Fruit fly (Drosophila melanogaster): Measurements from ENCODE around the gene Polr1C.

Gene Polr1C

dm6 chr2L:4967511-4967910 is 1.3 kb upstream of the Polr1C start, which contains the start of gene eIF3i:
TSS of gene eIF3i (minus strand) at chr2L:4967775.
- TF ChIP-seq CTCF (optimal IDR thresholded peaks at IDR 0.05): no peak
- TF ChIP-seq CG8478 (optimal IDR thresholded peaks at IDR 0.05): no peak

- TF ChIP-seq CTCF (optimal IDR thresholded peaks at IDR 0.05) (peak in 1 of 2 experiments; percentile 16), CG8478 (optimal IDR thresholded peaks at IDR 0.05) (no peak)
These were observed 2.6 kb downstream of the Polr1C start, which contains the start of gene CG14043 for dm6 chr2L:4971329-4971798. TSS of gene CG14043 (plus strand) at chr2L:4971702.

DNA sequence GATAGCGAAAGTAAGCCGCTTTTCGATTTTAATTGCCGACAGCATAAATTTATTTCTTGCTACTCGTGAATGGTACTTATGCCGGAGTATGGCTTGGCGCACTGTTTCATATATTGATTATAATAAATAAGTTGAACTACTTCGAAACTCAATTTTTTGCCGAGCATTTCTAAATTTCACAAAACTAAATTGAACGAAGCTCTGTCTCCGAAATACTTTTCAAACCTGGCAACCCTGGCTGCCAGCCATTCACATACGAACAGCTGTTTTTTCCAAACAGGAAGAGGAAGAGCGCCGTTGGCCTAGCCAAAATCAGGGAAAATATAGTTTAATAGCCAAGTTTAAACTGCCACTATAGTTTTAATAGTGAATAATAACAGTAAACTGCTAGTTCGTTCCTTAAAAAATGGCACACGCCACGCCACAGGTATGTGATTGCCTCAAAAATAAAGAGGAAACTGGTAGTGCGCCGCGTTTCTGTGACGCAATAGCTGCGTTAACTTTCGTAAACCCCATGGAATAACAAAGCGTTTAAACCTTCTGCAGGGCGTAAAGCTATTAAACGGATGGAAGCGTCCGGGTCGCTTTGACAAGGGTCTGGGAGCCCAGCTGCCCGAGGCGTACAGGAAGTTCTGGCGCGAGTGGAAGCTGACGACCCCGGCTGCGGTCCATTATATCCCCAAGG is 5.1 kb downstream of the Polr1C start, which contains the start of gene mRpL28:
TSS of gene mRpL28 (plus strand) at position 246 of the 685 bp plus-strand sequence.
- TF ChIP-seq CG8478 (optimal IDR thresholded peaks at IDR 0.05) (no peak), CTCF (optimal IDR thresholded peaks at IDR 0.05) (no peak)

dm6 chr2L:4976988-4977551 is 8.3 kb downstream of the Polr1C start, which contains the start of the genes Gmd and CG3792:
TSS of gene Gmd (minus strand) at chr2L:4977023.
TSS of gene CG3792 (plus strand) at chr2L:4977312.
- TF ChIP-seq CG8478 (optimal IDR thresholded peaks at IDR 0.05) (no peak), CTCF (optimal IDR thresholded peaks at IDR 0.05) (no peak)

DNA sequence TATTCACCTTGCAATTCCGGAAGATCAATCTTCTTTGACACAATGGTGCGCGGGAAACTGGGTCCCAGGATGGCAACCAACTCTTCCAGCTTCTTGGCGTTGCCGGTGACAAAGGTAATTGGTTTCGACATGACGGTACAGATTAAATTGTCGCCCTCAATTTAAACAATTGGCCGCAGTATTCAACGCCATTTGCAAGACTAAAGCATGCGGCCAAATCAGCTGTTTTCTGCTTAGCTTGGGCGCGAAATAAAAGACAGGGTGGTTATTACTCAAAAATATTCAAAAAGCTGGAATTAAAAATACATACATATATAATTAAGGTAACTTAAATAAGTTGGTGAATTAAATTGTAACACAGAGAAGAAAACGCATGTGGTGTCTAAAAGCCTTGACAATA is 10.3 kb downstream of the Polr1C start, which contains the start of gene CG8891:
TSS of gene CG8891 (minus strand) at position 242 of the 400 bp plus-strand sequence.
- TF ChIP-seq CTCF (optimal IDR thresholded peaks at IDR 0.05): no peak

DNA sequence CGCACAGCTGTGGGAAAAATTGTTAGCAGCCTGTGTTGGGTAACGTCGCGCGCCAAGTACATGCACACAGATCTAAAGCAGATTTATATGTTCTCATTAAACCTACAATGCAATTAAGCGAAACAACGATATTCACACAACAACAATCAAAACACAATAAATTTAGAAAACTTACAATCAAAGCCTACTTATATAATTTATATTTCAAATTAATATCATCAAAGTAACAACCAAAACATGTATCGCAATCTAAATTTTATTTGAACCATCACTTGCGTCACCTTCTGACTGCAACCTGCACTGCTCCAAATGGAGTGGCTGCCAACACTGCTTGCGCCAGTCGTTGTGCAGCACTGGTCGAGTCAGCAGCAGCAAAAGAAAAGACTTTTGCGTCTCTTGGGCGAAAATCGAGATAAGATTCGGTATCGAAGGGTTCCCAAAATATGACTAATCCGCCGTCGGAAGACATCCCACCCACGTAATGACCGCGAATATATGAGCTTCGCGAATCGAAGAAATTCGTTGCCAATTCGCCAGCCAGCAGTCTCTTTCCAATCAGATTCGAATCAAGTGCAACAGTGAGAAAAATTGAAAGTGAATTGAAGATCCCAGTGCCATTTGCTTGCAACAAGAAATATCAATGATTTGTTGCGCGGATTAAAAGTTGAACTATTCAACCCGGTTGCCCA is 12.6 kb downstream of the Polr1C start, which contains the start of the genes CG8892 and CG34126:
TSS of gene CG8892 (minus strand) at position 315 of the 689 bp plus-strand sequence.
TSS of gene CG34126 (plus strand) at position 337 of the 689 bp plus-strand sequence.
- TF ChIP-seq CTCF (optimal IDR thresholded peaks at IDR 0.05) (no peak), CG8478 (optimal IDR thresholded peaks at IDR 0.05) (no peak)

dm6 chr2L:4982098-4982646 is 13.4 kb downstream of the Polr1C start:
- TF ChIP-seq CTCF (optimal IDR thresholded peaks at IDR 0.05): no peak
- TF ChIP-seq CG8478 (optimal IDR thresholded peaks at IDR 0.05): no peak

dm6 chr2L:4995010-4995836 is 26.4 kb downstream of the Polr1C start:
- TF ChIP-seq CTCF (optimal IDR thresholded peaks at IDR 0.05) (no peak), CG8478 (optimal IDR thresholded peaks at IDR 0.05) (no peak)

dm6 chr2L:4995837-4996136 is 27.0 kb downstream of the Polr1C start:
- TF ChIP-seq CG8478 (optimal IDR thresholded peaks at IDR 0.05) (no peak), CTCF (optimal IDR thresholded peaks at IDR 0.05) (no peak)

DNA sequence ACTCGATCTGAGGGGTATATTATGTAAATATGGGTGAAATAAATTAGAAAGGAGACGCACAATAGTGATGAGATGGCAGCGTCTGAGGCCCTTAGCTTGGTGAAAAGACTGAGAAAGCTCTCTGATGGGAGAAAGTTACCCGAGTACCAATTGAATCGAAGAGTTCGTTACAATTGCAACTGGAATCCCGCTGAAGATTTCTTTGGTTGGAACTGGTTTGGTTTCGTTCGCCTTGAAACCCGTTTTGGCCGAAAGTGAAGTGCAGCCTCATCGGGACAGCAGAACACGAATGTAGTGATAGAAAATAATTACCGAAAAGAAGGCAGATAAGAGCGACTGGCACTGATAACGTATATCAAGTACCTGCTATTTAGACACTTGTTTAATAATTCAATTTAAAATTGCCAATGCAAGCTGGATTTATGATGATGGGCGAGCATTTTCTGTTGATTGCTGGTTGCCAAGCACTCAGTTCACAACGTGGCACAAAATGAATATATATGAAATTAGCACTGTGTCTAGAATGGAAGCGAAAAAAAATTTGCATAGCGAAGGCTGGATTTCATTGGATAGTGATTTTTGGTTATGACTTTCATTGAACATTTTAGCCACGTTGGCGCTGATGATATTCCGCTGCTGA is 27.6 kb downstream of the Polr1C start:
- TF ChIP-seq CTCF (optimal IDR thresholded peaks at IDR 0.05) (no peak), CG8478 (optimal IDR thresholded peaks at IDR 0.05) (no peak)

DNA sequence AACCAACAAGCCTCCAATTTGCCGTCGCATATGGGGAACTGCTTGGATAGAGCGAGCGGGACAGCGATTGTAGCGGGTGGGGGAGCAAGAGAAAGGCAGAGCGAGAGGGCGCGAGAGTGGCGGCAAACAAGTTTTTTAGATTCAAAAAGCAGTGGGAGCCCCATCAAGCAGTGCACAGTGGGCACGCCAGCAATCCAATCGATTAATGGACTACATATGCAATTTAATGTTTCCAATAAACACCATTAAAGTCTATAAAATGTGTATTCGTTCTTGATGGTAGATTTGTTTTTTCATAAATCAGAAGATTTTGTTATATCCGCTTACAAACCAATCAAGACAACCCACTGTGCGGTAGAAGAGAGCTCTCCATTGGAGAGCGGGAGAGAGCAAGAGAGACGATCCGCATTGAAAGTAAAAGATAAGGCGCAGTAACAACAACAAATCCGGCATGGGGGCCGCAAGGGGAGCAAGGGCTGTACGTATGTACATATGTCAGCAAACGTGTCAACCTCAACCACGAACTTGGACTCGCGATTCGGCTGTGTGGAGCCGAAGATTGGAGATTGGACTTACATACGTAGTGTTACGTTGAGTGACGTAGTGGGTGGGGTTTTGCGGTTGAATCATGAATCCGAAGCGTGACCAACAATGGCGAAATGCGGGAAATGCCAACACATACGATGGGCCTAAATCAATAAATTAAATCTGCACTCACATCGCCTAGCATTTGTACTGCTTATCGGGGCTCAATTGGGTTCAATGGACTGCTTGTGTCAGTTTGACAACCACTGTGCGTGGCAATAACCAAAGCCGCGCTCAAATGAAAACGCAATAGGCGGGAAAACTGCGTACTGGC is 28.8 kb downstream of the Polr1C start:
- no peak for TF ChIP-seq CG8478 (optimal IDR thresholded peaks at IDR 0.05)
- peak; percentile 40 to 43 for TF ChIP-seq CTCF (optimal IDR thresholded peaks at IDR 0.05)

DNA sequence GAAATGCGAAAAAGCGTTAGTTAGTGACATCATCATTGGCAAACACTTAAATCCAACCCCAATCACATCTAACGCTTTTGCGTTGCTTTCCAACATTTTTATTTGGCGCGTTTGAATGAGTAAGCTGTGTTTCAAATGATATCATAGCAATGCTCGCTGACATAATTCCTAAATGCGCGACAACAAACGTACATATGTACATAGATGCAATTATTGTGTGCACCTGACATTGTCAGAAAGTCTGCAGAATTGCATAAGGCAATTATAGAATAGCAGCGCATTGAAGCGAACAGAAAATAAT is 29.4 kb downstream of the Polr1C start:
- TF ChIP-seq CG8478 (optimal IDR thresholded peaks at IDR 0.05): no peak
- no peak for TF ChIP-seq CTCF (optimal IDR thresholded peaks at IDR 0.05)

DNA sequence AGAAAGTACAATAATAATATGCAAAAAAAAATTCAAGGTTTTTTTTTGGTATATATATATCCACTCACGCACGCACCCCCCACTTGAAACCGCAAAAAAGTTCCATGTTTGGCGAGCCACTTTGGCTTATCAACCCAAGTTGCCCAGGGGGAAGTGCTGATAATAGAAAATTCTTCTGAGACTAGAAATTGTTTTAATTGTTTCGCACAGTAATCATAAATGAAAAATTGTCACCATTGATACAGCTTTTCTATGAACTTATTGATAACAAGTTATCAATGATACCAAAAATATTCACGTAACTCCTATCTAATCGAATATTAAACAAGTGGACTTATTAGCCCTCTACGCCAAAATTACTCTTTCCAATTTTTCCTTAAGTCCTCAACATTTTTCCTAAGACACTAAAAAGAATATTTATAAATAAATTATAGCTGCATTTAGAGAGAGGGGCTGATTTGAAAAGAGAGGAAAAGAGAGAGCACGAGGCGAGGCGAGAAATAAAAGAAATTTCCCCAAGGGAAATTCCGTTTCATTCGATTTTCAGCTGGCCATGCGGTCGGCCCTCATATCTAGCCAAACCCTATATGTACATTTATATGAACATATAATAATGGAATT is 29.9 kb downstream of the Polr1C start:
- TF ChIP-seq CG8478 (optimal IDR thresholded peaks at IDR 0.05) (no peak), CTCF (optimal IDR thresholded peaks at IDR 0.05) (no peak)

Measured in S2 (cell line).